Worm (Caenorhabditis elegans) whole organism, L4 larva: Measurements from ENCODE around the gene Y38E10A.22.

Source experiments
- D1046.2 ChIP-seq: fragments of 200-800 bp; sonication (Bioruptor generic); IDR thresholded peaks from 2 replicates; pipeline ENCODE4 v1.3.6; 2022; ENCODE audit warnings: missing genetic modification characterization, missing compliant biosample characterization
- F10B5.3 ChIP-seq: sonication (generic microtip); optimal IDR thresholded peaks from 2 replicates; lab custom pipeline; 2016; ENCODE audit warnings: mild to moderate bottlenecking, missing genetic modification characterization, missing compliant biosample characterization
- F44E2.7 ChIP-seq: fragments of 200-800 bp; sonication (Bioruptor generic); IDR thresholded peaks from 2 replicates; pipeline ENCODE4 v2.1.2; 2022; ENCODE audit warnings: missing genetic modification characterization, missing compliant biosample characterization
- F49E8.2 ChIP-seq: sonication (generic microtip); optimal IDR thresholded peaks from 2 replicates; lab custom pipeline; 2016; ENCODE audit warnings: missing compliant biosample characterization, mild to moderate bottlenecking, missing genetic modification characterization, borderline replicate concordance
- T20F7.1 ChIP-seq: fragments of 200-800 bp; sonication (Bioruptor generic); optimal IDR thresholded peaks from 2 replicates; lab custom pipeline; 2018; ENCODE audit warnings: mild to moderate bottlenecking, missing genetic modification characterization, missing compliant biosample characterization
- Y75B8A.6 ChIP-seq: fragments of 200-800 bp; sonication (Bioruptor generic); IDR thresholded peaks from 2 replicates; pipeline ENCODE4 v1.3.6; 2022; ENCODE audit warnings: missing genetic modification reagents, missing genetic modification characterization, missing compliant biosample characterization
- aha-1 ChIP-seq: fragments of 150-350 bp; peaks from one replicate; lab custom pipeline; 2014; ENCODE audit warnings: missing biosample characterization, missing genetic modification characterization
- ama-1 ChIP-seq: fragments of 150-350 bp; optimal IDR thresholded peaks from 2 replicates; lab custom pipeline; 2014; ENCODE audit warnings: inconsistent platforms, mixed read lengths
- arid-1 ChIP-seq: fragments of 200-800 bp; sonication (Bioruptor generic); conservative IDR thresholded peaks from 2 replicates; pipeline ENCODE4 v1.3.6; 2022; ENCODE audit warnings: missing genetic modification reagents, missing genetic modification characterization, missing compliant biosample characterization
- attf-4 ChIP-seq: sonication (generic microtip); optimal IDR thresholded peaks from 3 replicates; lab custom pipeline; 2017; ENCODE audit warnings: missing biosample characterization, missing genetic modification characterization
- ceh-32 ChIP-seq: sonication (generic microtip); optimal IDR thresholded peaks from 2 replicates; lab custom pipeline; 2016; ENCODE audit warnings: mild to moderate bottlenecking, missing genetic modification characterization, missing compliant biosample characterization; ENCODE audit not compliant: poor library complexity
- ceh-82 ChIP-seq: sonication (generic microtip); optimal IDR thresholded peaks from 2 replicates; lab custom pipeline; 2017; ENCODE audit warnings: missing biosample characterization, missing genetic modification characterization
- ces-1 ChIP-seq: fragments of 150-350 bp; sonication (generic microtip); optimal IDR thresholded peaks from 4 replicates; lab custom pipeline; 2014; ENCODE audit warnings: missing biosample characterization, missing genetic modification reagents, missing genetic modification characterization
- daf-16 ChIP-seq, 3 experiments: sonication (generic microtip); optimal IDR thresholded peaks; 2 replicates each; lab custom pipeline; 2016 to 2017; ENCODE audit warnings: missing genetic modification characterization in 3 of 3, missing genetic modification reagents in 3 of 3, mild to moderate bottlenecking in 2 of 3, missing compliant biosample characterization in 2 of 3, missing biosample characterization in 1 of 3, moderate library complexity in 1 of 3
- dmd-8 ChIP-seq: fragments of 200-800 bp; sonication (Bioruptor generic); IDR thresholded peaks from 2 replicates; pipeline ENCODE4 v1.3.6; 2022; ENCODE audit warnings: missing genetic modification characterization, missing compliant biosample characterization
- egl-43 ChIP-seq: fragments of 200-800 bp; sonication (Bioruptor generic); IDR thresholded peaks from 2 replicates; pipeline ENCODE4 v1.3.6; 2022; ENCODE audit warnings: missing genetic modification reagents, missing genetic modification characterization, missing compliant biosample characterization
- fos-1 ChIP-seq: fragments of 150-350 bp; optimal IDR thresholded peaks from 2 replicates; lab custom pipeline; 2014; ENCODE audit warnings: missing biosample characterization, missing genetic modification characterization
- hmg-1.1 ChIP-seq: fragments of 200-800 bp; sonication (Bioruptor generic); IDR thresholded peaks from 2 replicates; pipeline ENCODE4 v1.3.6; 2022; ENCODE audit warnings: missing genetic modification reagents, missing genetic modification characterization, missing compliant biosample characterization
- lin-1 ChIP-seq: fragments of 200-800 bp; sonication (Bioruptor generic); IDR thresholded peaks from 2 replicates; pipeline ENCODE4 v1.3.6; 2022; ENCODE audit warnings: missing genetic modification reagents, missing genetic modification characterization, missing compliant biosample characterization
- lin-15B ChIP-seq: fragments of 150-350 bp; sonication (generic microtip); optimal IDR thresholded peaks from 3 replicates; lab custom pipeline; 2014; ENCODE audit warnings: missing biosample characterization, missing genetic modification characterization
- lin-29 ChIP-seq: fragments of 200-800 bp; sonication (Bioruptor generic); IDR thresholded peaks from 2 replicates; pipeline ENCODE4 v1.3.6; 2022; ENCODE audit warnings: missing genetic modification reagents, missing genetic modification characterization, missing compliant biosample characterization
- lin-39 ChIP-seq: fragments of 150-350 bp; optimal IDR thresholded peaks from 2 replicates; lab custom pipeline; 2014; ENCODE audit warnings: missing biosample characterization, missing genetic modification reagents, missing genetic modification characterization
- lir-3 ChIP-seq: sonication (generic microtip); optimal IDR thresholded peaks from 2 replicates; lab custom pipeline; 2016; ENCODE audit warnings: mild to moderate bottlenecking, missing genetic modification characterization, missing compliant biosample characterization
- madf-9 ChIP-seq: fragments of 200-800 bp; sonication (Bioruptor generic); conservative IDR thresholded peaks from 2 replicates; pipeline ENCODE4 v1.3.6; 2022; ENCODE audit warnings: missing genetic modification reagents, missing genetic modification characterization, missing compliant biosample characterization
- mxl-2 ChIP-seq: fragments of 200-800 bp; sonication (Bioruptor generic); conservative IDR thresholded peaks from 2 replicates; pipeline ENCODE4 v1.3.6; 2022; ENCODE audit warnings: missing genetic modification reagents, missing genetic modification characterization, missing compliant biosample characterization
- nhr-10 ChIP-seq: fragments of 150-350 bp; optimal IDR thresholded peaks from 2 replicates; lab custom pipeline; 2014; ENCODE audit warnings: missing biosample characterization, missing genetic modification characterization
- nhr-11 ChIP-seq: fragments of 150-350 bp; optimal IDR thresholded peaks from 2 replicates; lab custom pipeline; 2014; ENCODE audit warnings: missing biosample characterization, missing genetic modification characterization
- nhr-111 ChIP-seq: fragments of 200-800 bp; sonication (Bioruptor generic); optimal IDR thresholded peaks from 2 replicates; lab custom pipeline; 2018; ENCODE audit warnings: mild to moderate bottlenecking, missing genetic modification characterization, missing compliant biosample characterization
- nhr-237 ChIP-seq: sonication (generic microtip); optimal IDR thresholded peaks from 2 replicates; lab custom pipeline; 2017; ENCODE audit warnings: missing biosample characterization, missing genetic modification characterization
- nhr-42 ChIP-seq: fragments of 200-800 bp; sonication (Bioruptor generic); IDR thresholded peaks from 2 replicates; pipeline ENCODE4 v1.3.6; 2022; ENCODE audit warnings: missing genetic modification characterization, missing compliant biosample characterization
- pha-4 ChIP-seq, 2 experiments: fragments of 150-350 bp in 1 of 2; fragments of 200-800 bp in 1 of 2; sonication (Bioruptor generic) in 1 of 2; IDR thresholded peaks in 1 of 2; optimal IDR thresholded peaks in 1 of 2; 2 replicates each; pipeline versions ENCODE4 v1.3.6 to Lab custom; 2014 to 2022; ENCODE audit warnings: missing genetic modification characterization in 2 of 2, missing genetic modification reagents in 2 of 2, missing biosample characterization in 1 of 2, missing compliant biosample characterization in 1 of 2
- pqm-1 ChIP-seq: sonication (generic microtip); optimal IDR thresholded peaks from 2 replicates; lab custom pipeline; 2017; ENCODE audit warnings: missing biosample characterization, missing genetic modification characterization
- rbr-2 ChIP-seq: sonication (generic microtip); optimal IDR thresholded peaks from 2 replicates; lab custom pipeline; 2016; ENCODE audit warnings: missing genotype, missing genetic modification characterization, missing compliant biosample characterization
- set-16 ChIP-seq: fragments of 200-800 bp; sonication (Bioruptor generic); IDR thresholded peaks from 2 replicates; pipeline ENCODE4 v1.3.6; 2022; ENCODE audit warnings: missing genetic modification reagents, missing genetic modification characterization, missing compliant biosample characterization
- skn-1 ChIP-seq: fragments of 150-350 bp; optimal IDR thresholded peaks from 2 replicates; lab custom pipeline; 2014; ENCODE audit warnings: missing biosample characterization, missing genetic modification characterization
- snpc-4 ChIP-seq: fragments of 150-350 bp; optimal IDR thresholded peaks from 2 replicates; lab custom pipeline; 2014; ENCODE audit warnings: missing biosample characterization, missing genetic modification characterization
- spr-3 ChIP-seq: fragments of 200-800 bp; sonication (Bioruptor generic); optimal IDR thresholded peaks from 2 replicates; lab custom pipeline; 2018; ENCODE audit warnings: mild to moderate bottlenecking, missing genetic modification characterization, missing compliant biosample characterization
- unc-130 ChIP-seq: sonication (generic microtip); optimal IDR thresholded peaks from 2 replicates; lab custom pipeline; 2016; ENCODE audit warnings: missing genetic modification reagents, missing genetic modification characterization, missing compliant biosample characterization
- unc-62 ChIP-seq, 3 experiments: fragments of 150-350 bp in 1 of 3; sonication (generic microtip); optimal IDR thresholded peaks in 2 of 3; peaks in 1 of 3; 1 replicate in 1 of 3; 2 replicates in 2 of 3; lab custom pipeline; 2014 to 2017; ENCODE audit warnings: missing biosample characterization in 3 of 3, missing genetic modification characterization in 3 of 3, missing genetic modification reagents in 3 of 3, missing genotype in 1 of 3
- vab-7 ChIP-seq: fragments of 200-800 bp; sonication (Bioruptor generic); IDR thresholded peaks from 2 replicates; pipeline ENCODE4 v1.3.6; 2022; ENCODE audit warnings: missing genetic modification reagents, missing genetic modification characterization, missing compliant biosample characterization
- zag-1 ChIP-seq: fragments of 150-350 bp; optimal IDR thresholded peaks from 2 replicates; lab custom pipeline; 2014; ENCODE audit warnings: missing biosample characterization, missing genetic modification characterization
- zfp-2 ChIP-seq: sonication (generic microtip); optimal IDR thresholded peaks from 2 replicates; lab custom pipeline; 2016; ENCODE audit warnings: mild to moderate bottlenecking, missing genetic modification characterization, missing compliant biosample characterization
- zip-2 ChIP-seq: fragments of 150-350 bp; optimal IDR thresholded peaks from 2 replicates; lab custom pipeline; 2014; ENCODE audit warnings: missing biosample characterization, missing genetic modification characterization
- ztf-7 ChIP-seq: fragments of 150-350 bp; optimal IDR thresholded peaks from 2 replicates; lab custom pipeline; 2014; ENCODE audit warnings: missing biosample characterization, missing genetic modification characterization

Y38E10A.22 gene

DNA sequence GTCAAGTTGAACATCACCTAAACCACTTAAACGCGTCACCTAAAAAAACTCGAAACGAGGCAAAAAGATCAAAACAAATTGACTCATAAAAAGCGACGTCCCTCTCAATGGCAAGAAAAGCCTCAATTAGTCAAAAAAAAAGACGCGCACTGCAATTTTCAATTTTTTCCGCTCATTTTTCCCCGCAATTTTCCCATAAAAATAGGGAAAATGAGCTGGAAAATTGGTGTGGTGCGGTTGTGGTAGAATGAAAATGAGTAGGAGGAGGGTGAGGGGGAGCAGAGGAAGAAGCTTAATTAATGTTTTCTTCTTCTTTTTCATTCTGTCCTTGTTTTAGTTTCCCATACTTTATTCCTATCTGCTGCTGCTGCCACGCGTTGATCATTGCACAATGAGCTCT, 20.0 kb downstream of the Y38E10A.22 start:
- TF ChIP-seq vab-7 (GFP tag; lab: Robert Waterston, UW) (no peak), egl-43 (GFP tag; lab: Robert Waterston, UW) (no peak), unc-62 (GFP tag; optimal IDR thresholded peaks at IDR 0.05 in 1 of 2; lab: Kevin White, UChicago) (no peak), unc-62 (tag; optimal IDR thresholded peaks at IDR 0.05; lab: Kevin White, UChicago) (no peak), lin-29 (GFP tag; lab: Robert Waterston, UW) (no peak), unc-130 (GFP tag; lab: Kevin White, UChicago) (no peak), fos-1 (no peak), rbr-2 (no peak), ceh-82 (tag; lab: Kevin White, UChicago) (no peak), ces-1 (GFP tag; lab: Kevin White, UChicago) (no peak), ztf-7 (tag; lab: Kevin White, UChicago) (no peak)

DNA sequence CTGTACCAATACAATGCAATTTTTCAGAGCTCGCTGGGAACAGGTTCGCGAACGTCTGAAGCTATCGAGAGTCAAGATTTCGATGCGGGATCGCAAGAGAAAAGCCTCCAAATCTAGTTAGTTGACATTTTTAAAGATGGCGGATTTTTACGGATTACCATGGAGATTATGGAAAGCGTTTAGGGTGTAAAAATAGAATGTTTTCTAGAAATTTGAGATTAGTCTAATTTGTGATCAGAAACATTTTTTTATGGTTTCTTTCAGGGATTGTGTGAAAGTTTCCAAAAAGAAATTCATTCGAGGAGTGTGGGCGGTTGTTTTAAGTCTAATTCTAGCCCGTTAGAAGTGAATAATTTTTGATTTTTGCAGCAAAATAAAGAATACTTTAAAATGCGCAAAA, 21.8 kb downstream of the Y38E10A.22 start:
- TF ChIP-seq lin-15B (tag; lab: Kevin White, UChicago) = no peak
- TF ChIP-seq aha-1 (tag; lab: Kevin White, UChicago) = peak; percentile 74
- TF ChIP-seq madf-9 (GFP tag; lab: Robert Waterston, UW) = no peak
- no peak for TF ChIP-seq lir-3 (tag; lab: Kevin White, UChicago)
- TF ChIP-seq lin-39 = no peak
- TF ChIP-seq dmd-8 (GFP tag; lab: Robert Waterston, UW) = no peak
- TF ChIP-seq, all 104 proteins: peak for 1

DNA sequence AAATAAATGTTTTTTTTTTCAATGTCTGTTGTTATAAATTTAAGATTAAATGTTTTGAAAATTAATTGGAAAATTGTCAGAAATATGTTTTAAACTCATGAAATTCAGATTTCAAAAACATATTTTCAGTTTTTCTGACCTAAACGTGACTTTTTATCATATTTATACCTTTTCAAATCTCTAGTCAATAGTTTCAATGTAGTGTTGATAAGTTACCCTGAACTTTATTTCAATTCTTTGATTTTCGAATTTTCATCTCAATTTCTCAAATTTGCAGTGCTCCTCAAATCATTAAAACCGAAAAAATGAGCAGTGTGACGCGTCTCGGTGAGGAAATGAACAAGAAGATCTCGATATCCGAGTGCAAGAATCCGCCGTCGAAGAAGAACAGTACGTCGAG, 23.2 kb downstream of the Y38E10A.22 start, which contains the start of gene rgs-4:
TSS of gene rgs-4 (plus strand) at position 301 of the 400 bp plus-strand sequence.
- no peak for TF ChIP-seq nhr-111 (GFP tag; lab: Kevin White, UChicago)
- no peak for TF ChIP-seq pqm-1 (tag; lab: Kevin White, UChicago)
- TF ChIP-seq daf-16 (GFP tag; optimal IDR thresholded peaks at IDR 0.05; lab: Kevin White, UChicago) = no peak
- no peak for TF ChIP-seq daf-16 (tag; optimal IDR thresholded peaks at IDR 0.05; lab: Kevin White, UChicago)
- no peak for TF ChIP-seq nhr-11
- no peak for TF ChIP-seq arid-1 (GFP tag; lab: Robert Waterston, UW)
- no peak for TF ChIP-seq lin-1
- no peak for TF ChIP-seq F10B5.3
- no peak for TF ChIP-seq Y75B8A.6 (GFP tag; lab: Robert Waterston, UW)
- no peak for TF ChIP-seq T20F7.1 (GFP tag; lab: Kevin White, UChicago)
- TF ChIP-seq nhr-237 = no peak
- TF ChIP-seq nhr-42 (GFP tag; lab: Robert Waterston, UW) = no peak
- no peak for TF ChIP-seq spr-3 (GFP tag; lab: Kevin White, UChicago)
- TF ChIP-seq mxl-2 = no peak
- TF ChIP-seq, all 104 proteins: peak for 0

DNA sequence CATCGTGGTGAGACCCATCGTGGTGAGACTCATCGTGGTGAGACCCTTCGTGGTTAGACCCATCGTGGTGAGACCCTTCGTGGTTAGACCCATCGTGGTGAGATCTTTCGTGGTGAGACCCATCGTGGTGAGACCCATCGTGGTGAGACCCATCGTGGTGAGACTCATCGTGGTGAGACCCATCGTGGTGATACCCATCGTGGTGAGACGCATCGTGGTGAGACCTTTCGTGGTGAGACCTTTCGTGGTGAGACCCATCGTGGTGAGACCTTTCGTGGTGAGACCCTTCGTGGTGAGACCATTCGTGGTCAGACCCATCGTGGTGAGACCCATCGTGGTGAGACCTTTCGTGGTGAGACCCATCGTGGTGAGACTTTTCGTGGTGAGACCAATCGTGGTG, 26.4 kb downstream of the Y38E10A.22 start:
- peak; percentile 58; the same call in 1 of the 2 replicates for TF ChIP-seq egl-43 (GFP tag; lab: Robert Waterston, UW)
- peak; percentile 31; the same call in 1 of the 2 replicates for TF ChIP-seq set-16 (GFP tag; lab: Robert Waterston, UW)
- peak; percentile 77 for TF ChIP-seq dmd-8 (GFP tag; lab: Robert Waterston, UW)
- TF ChIP-seq, all 104 proteins: peak for 3; not testable (repeated sequence) for 101

DNA sequence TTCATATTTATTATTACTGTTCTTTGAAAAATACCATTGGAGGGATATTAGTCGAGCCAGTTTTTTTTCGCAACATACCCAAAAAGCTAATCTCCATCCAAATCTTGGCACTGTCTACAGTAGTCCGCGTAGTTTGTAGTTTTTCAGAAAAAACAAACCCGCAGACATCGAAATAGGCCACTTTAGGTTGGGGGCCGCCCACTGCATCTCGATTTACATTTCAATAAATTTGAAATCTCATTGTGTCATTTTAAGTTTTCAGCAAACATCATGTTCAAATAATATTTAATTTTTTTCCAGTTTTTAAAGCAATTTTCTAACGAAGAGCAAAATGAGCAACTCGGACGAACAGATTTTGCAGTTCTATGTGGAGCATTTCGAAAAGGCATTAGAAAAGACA, 37.2 kb downstream of the Y38E10A.22 start, which contains the start of gene nhr-235:
TSS of gene nhr-235 (plus strand) at position 301 of the 400 bp plus-strand sequence.
- TF ChIP-seq pha-4 (GFP tag; IDR thresholded peaks at IDR 0.05; lab: Robert Waterston, UW) = no peak
- no peak for TF ChIP-seq pha-4 (tag; optimal IDR thresholded peaks at IDR 0.05; lab: Kevin White, UChicago)
- TF ChIP-seq attf-4 = no peak
- no peak for TF ChIP-seq daf-16 (GFP tag; optimal IDR thresholded peaks at IDR 0.05; lab: Kevin White, UChicago)
- TF ChIP-seq daf-16 (tag; optimal IDR thresholded peaks at IDR 0.05; lab: Kevin White, UChicago) = no peak
- no peak for TF ChIP-seq aha-1 (tag; lab: Kevin White, UChicago)
- TF ChIP-seq zag-1 (tag; lab: Kevin White, UChicago) = no peak
- no peak for TF ChIP-seq ama-1 (lab: Kevin White, UChicago)
- no peak for TF ChIP-seq nhr-10 (tag; lab: Kevin White, UChicago)
- TF ChIP-seq F44E2.7 (GFP tag; lab: Robert Waterston, UW) = no peak
- no peak for TF ChIP-seq D1046.2 (GFP tag; lab: Robert Waterston, UW)
- TF ChIP-seq hmg-1.1 = no peak
- TF ChIP-seq zip-2 (tag; lab: Kevin White, UChicago) = no peak
- no peak for TF ChIP-seq ceh-32 (tag; lab: Kevin White, UChicago)
- TF ChIP-seq lin-1 = no peak
- TF ChIP-seq zfp-2 (tag; lab: Kevin White, UChicago) = no peak
- no peak for TF ChIP-seq snpc-4 (tag; lab: Kevin White, UChicago)
- no peak for TF ChIP-seq unc-62 (GFP tag; optimal IDR thresholded peaks at IDR 0.05 in 1 of 2; lab: Kevin White, UChicago)
- TF ChIP-seq unc-62 (tag; optimal IDR thresholded peaks at IDR 0.05; lab: Kevin White, UChicago) = no peak
- TF ChIP-seq F49E8.2 (tag; lab: Kevin White, UChicago) = no peak
- TF ChIP-seq skn-1 (tag; lab: Kevin White, UChicago) = no peak
